Fruit fly (Drosophila melanogaster) whole organism, embryonic: Measurements from ENCODE around the gene HDAC1.
A peak's percentile ranks its signal among the peaks of the same experiment; 100 is the strongest.

ENCODE experiments used
- Atf-2 ChIP-seq: fragments of 200-800 bp; sonication (Bioruptor generic); optimal IDR thresholded peaks from 2 replicates; lab custom pipeline; 2016; ENCODE audit warnings: missing biosample characterization, missing genetic modification characterization
- Atf6 ChIP-seq: fragments of 200-800 bp; sonication (Bioruptor generic); IDR thresholded peaks from 2 replicates; pipeline ENCODE4 v1.3.6; 2022; ENCODE audit warnings: missing biosample characterization, missing genetic modification characterization
- B-H1 ChIP-seq: fragments of 200-800 bp; sonication (Bioruptor generic); IDR thresholded peaks from 3 replicates; pipeline ENCODE4 v1.3.6; 2022; ENCODE audit warnings: missing biosample characterization, missing genetic modification characterization
- Blimp-1 ChIP-seq: fragments of 200-800 bp; sonication (Bioruptor generic); optimal IDR thresholded peaks from 3 replicates; lab custom pipeline; 2018; ENCODE audit warnings: missing biosample characterization, missing genetic modification characterization, mild to moderate bottlenecking, moderate library complexity, missing genetic modification reagents
- CG10462 ChIP-seq: fragments of 200-800 bp; sonication (Bioruptor generic); optimal IDR thresholded peaks from 2 replicates; lab custom pipeline; 2016; ENCODE audit warnings: missing biosample characterization, missing genetic modification characterization
- CG10565 ChIP-seq: fragments of 200-800 bp; sonication (Bioruptor generic); optimal IDR thresholded peaks from 3 replicates; lab custom pipeline; 2016; ENCODE audit warnings: missing biosample characterization, mild to moderate bottlenecking, missing genetic modification characterization
- CG10959 ChIP-seq: fragments of 200-800 bp; sonication (Bioruptor generic); IDR thresholded peaks from 2 replicates; pipeline ENCODE4 v1.3.6; 2022; ENCODE audit warnings: missing biosample characterization, missing genetic modification characterization
- CG11504 ChIP-seq: fragments of 200-800 bp; sonication (Bioruptor generic); optimal IDR thresholded peaks from 3 replicates; lab custom pipeline; 2019; ENCODE audit warnings: missing biosample characterization, mild to moderate bottlenecking, missing genetic modification characterization, moderate library complexity
- CG11723 ChIP-seq: fragments of 200-800 bp; sonication (Bioruptor generic); optimal IDR thresholded peaks from 2 replicates; lab custom pipeline; 2017; ENCODE audit warnings: missing biosample characterization, mild to moderate bottlenecking, missing genetic modification characterization
- CG12659 ChIP-seq: fragments of 200-800 bp; sonication (Bioruptor generic); optimal IDR thresholded peaks from 3 replicates; lab custom pipeline; 2017; ENCODE audit warnings: mild to moderate bottlenecking, missing biosample characterization, missing genetic modification reagents, missing genetic modification characterization
- CG14014 ChIP-seq: fragments of 200-800 bp; sonication (Bioruptor generic); IDR thresholded peaks from 2 replicates; pipeline ENCODE4 v1.3.6; 2022; ENCODE audit warnings: missing biosample characterization, missing genetic modification characterization
- CG14441 ChIP-seq: fragments of 200-800 bp; sonication (Bioruptor generic); IDR thresholded peaks from 2 replicates; pipeline ENCODE4 v1.3.6; 2022; ENCODE audit warnings: missing biosample characterization, missing genetic modification characterization
- CG15514 ChIP-seq: fragments of 200-800 bp; sonication (Bioruptor generic); optimal IDR thresholded peaks from 3 replicates; lab custom pipeline; 2017; ENCODE audit warnings: missing biosample characterization, missing genetic modification characterization, mild to moderate bottlenecking, moderate library complexity, missing genetic modification reagents
- CG2116 ChIP-seq: fragments of 200-800 bp; sonication (Bioruptor generic); optimal IDR thresholded peaks from 3 replicates; lab custom pipeline; 2018; ENCODE audit warnings: missing biosample characterization, mild to moderate bottlenecking, missing genetic modification characterization
- CG2129 ChIP-seq: fragments of 200-800 bp; sonication (Bioruptor generic); IDR thresholded peaks from 2 replicates; pipeline ENCODE4 v1.3.6; 2022; ENCODE audit warnings: missing biosample characterization, missing genetic modification characterization; ENCODE audit not compliant: partially characterized antibody
- CG3281 ChIP-seq: fragments of 200-800 bp; sonication (Bioruptor generic); optimal IDR thresholded peaks from 3 replicates; lab custom pipeline; 2017; ENCODE audit warnings: missing biosample characterization, mild to moderate bottlenecking, missing genetic modification characterization
- CG3847 ChIP-seq: fragments of 200-800 bp; sonication (Bioruptor generic); IDR thresholded peaks from 2 replicates; pipeline ENCODE4 v1.3.6; 2022; ENCODE audit warnings: missing biosample characterization, missing genetic modification characterization
- CG4854 ChIP-seq: fragments of 200-800 bp; sonication (Bioruptor generic); optimal IDR thresholded peaks from 2 replicates; lab custom pipeline; 2016; ENCODE audit warnings: missing biosample characterization, missing genetic modification characterization, inconsistent platforms
- CG6272 ChIP-seq: fragments of 200-800 bp; sonication (Bioruptor generic); IDR thresholded peaks from 2 replicates; pipeline ENCODE4 v1.3.6; 2022; ENCODE audit warnings: missing biosample characterization, missing genetic modification characterization
- CG8290 ChIP-seq, 3 experiments: fragments of 200-800 bp; sonication (Bioruptor generic); optimal IDR thresholded peaks; 2 replicates each; lab custom pipeline; 2016 to 2019; ENCODE audit warnings: missing biosample characterization in 3 of 3, missing genetic modification characterization in 3 of 3, mild to moderate bottlenecking in 2 of 3, moderate library complexity in 1 of 3
- CG8944 ChIP-seq: fragments of 200-800 bp; sonication (Bioruptor generic); optimal IDR thresholded peaks from 3 replicates; lab custom pipeline; 2016; ENCODE audit warnings: missing biosample characterization, missing genetic modification characterization
- D19A ChIP-seq: fragments of 200-800 bp; optimal IDR thresholded peaks from 3 replicates; lab custom pipeline; 2019; ENCODE audit warnings: missing biosample characterization, mild to moderate bottlenecking, missing genetic modification characterization, moderate library complexity
- D19B ChIP-seq: fragments of 200-800 bp; sonication (Bioruptor generic); optimal IDR thresholded peaks from 2 replicates; lab custom pipeline; 2017; ENCODE audit warnings: missing biosample characterization, mild to moderate bottlenecking, missing genetic modification characterization
- Dek ChIP-seq: fragments of 200-800 bp; sonication (Bioruptor generic); optimal IDR thresholded peaks from 3 replicates; lab custom pipeline; 2019; ENCODE audit warnings: missing biosample characterization, mild to moderate bottlenecking, missing genetic modification characterization, moderate library complexity
- Dll ChIP-seq: fragments of 200-800 bp; sonication (Bioruptor generic); IDR thresholded peaks from 4 replicates; pipeline ENCODE4 v1.3.6; 2022; ENCODE audit warnings: missing biosample characterization, missing genetic modification characterization; ENCODE audit not compliant: partially characterized antibody
- Eip74EF ChIP-seq, 2 experiments: fragments of 200-800 bp in 1 of 2; fragments of >200 bp in 1 of 2; sonication (Bioruptor generic) in 1 of 2; optimal IDR thresholded peaks; 2 replicates each; lab custom pipeline; 2017 to 2019; ENCODE audit warnings: missing biosample characterization in 2 of 2, missing genetic modification characterization in 2 of 2, mild to moderate bottlenecking in 1 of 2, moderate library complexity in 1 of 2
- GATAe ChIP-seq: fragments of 200-800 bp; sonication (Bioruptor generic); conservative IDR thresholded peaks from 2 replicates; pipeline ENCODE4 v1.3.6; 2022; ENCODE audit warnings: missing biosample characterization, missing genetic modification characterization
- Gug ChIP-seq: fragments of 200-800 bp; sonication (Bioruptor generic); IDR thresholded peaks from 4 replicates; pipeline ENCODE4 v1.3.6; 2022; ENCODE audit warnings: missing biosample characterization, missing genetic modification characterization
- HmgD ChIP-seq: fragments of 200-800 bp; sonication (Bioruptor generic); optimal IDR thresholded peaks from 3 replicates; lab custom pipeline; 2016; ENCODE audit warnings: missing biosample characterization, missing genetic modification characterization
- Hr39 ChIP-seq: fragments of >200 bp; optimal IDR thresholded peaks from 2 replicates; lab custom pipeline; 2017
- NfI ChIP-seq: fragments of 200-800 bp; sonication (Bioruptor generic); optimal IDR thresholded peaks from 3 replicates; lab custom pipeline; 2018; ENCODE audit warnings: missing biosample characterization, mild to moderate bottlenecking, missing genetic modification characterization, moderate library complexity
- Poxn ChIP-seq: fragments of 200-800 bp; sonication (Bioruptor generic); IDR thresholded peaks from 2 replicates; pipeline ENCODE4 v1.3.6; 2022; ENCODE audit warnings: missing biosample characterization, missing genetic modification characterization
- Tbp ChIP-seq: fragments of >200 bp; optimal IDR thresholded peaks from 2 replicates; lab custom pipeline; 2018; ENCODE audit warnings: missing biosample characterization, missing genetic modification characterization
- ac ChIP-seq: fragments of 200-800 bp; sonication (Bioruptor generic); optimal IDR thresholded peaks from 3 replicates; lab custom pipeline; 2017; ENCODE audit warnings: missing biosample characterization, mild to moderate bottlenecking, missing genetic modification characterization
- ase ChIP-seq: fragments of 200-800 bp; sonication (Bioruptor generic); IDR thresholded peaks from 3 replicates; pipeline ENCODE4 v1.3.6; 2022; ENCODE audit warnings: missing biosample characterization, missing genetic modification characterization
- ash1 ChIP-seq: fragments of 200-800 bp; sonication (Bioruptor generic); optimal IDR thresholded peaks from 2 replicates; lab custom pipeline; 2018; ENCODE audit warnings: missing biosample characterization, mild to moderate bottlenecking, missing genetic modification characterization
- bowl ChIP-seq: fragments of 200-800 bp; sonication (Bioruptor generic); IDR thresholded peaks from 2 replicates; pipeline ENCODE4 v1.3.6; 2022; ENCODE audit warnings: missing biosample characterization, missing genetic modification characterization
- bsh ChIP-seq, 2 experiments: fragments of 200-800 bp; sonication (Bioruptor generic); optimal IDR thresholded peaks; 2 replicates each; lab custom pipeline; 2017 to 2018; ENCODE audit warnings: mild to moderate bottlenecking in 2 of 2, missing biosample characterization in 2 of 2, missing genetic modification characterization in 2 of 2, moderate library complexity in 1 of 2
- cg ChIP-seq: fragments of 200-800 bp; sonication (Bioruptor generic); optimal IDR thresholded peaks from 3 replicates; lab custom pipeline; 2019; ENCODE audit warnings: missing biosample characterization, mild to moderate bottlenecking, missing genetic modification characterization, moderate library complexity
- gt ChIP-seq: fragments of 200-800 bp; sonication (Bioruptor generic); IDR thresholded peaks from 2 replicates; pipeline ENCODE4 v1.3.6; 2022; ENCODE audit warnings: missing biosample characterization, missing genetic modification characterization
- jigr1 ChIP-seq: fragments of 200-800 bp; sonication (Bioruptor generic); IDR thresholded peaks from 3 replicates; pipeline ENCODE4 v1.3.6; 2022; ENCODE audit warnings: missing biosample characterization, missing genetic modification characterization
- klu ChIP-seq: fragments of 200-800 bp; sonication (Bioruptor generic); IDR thresholded peaks from 2 replicates; pipeline ENCODE4 v1.3.6; 2022; ENCODE audit warnings: missing biosample characterization, missing genetic modification characterization
- mld ChIP-seq: fragments of 200-800 bp; sonication (Bioruptor generic); IDR thresholded peaks from 3 replicates; pipeline ENCODE4 v1.3.6; 2022; ENCODE audit warnings: missing biosample characterization, missing genetic modification characterization; ENCODE audit not compliant: partially characterized antibody
- nmo ChIP-seq: fragments of 200-800 bp; sonication (Bioruptor generic); optimal IDR thresholded peaks from 2 replicates; lab custom pipeline; 2018; ENCODE audit warnings: missing biosample characterization, mild to moderate bottlenecking, missing genetic modification characterization, moderate library complexity
- org-1 ChIP-seq: fragments of 200-800 bp; sonication (Bioruptor generic); optimal IDR thresholded peaks from 2 replicates; lab custom pipeline; 2017; ENCODE audit warnings: missing biosample characterization, missing genetic modification characterization
- rib ChIP-seq: fragments of 200-800 bp; sonication (Bioruptor generic); IDR thresholded peaks from 2 replicates; pipeline ENCODE4 v1.3.6; 2022; ENCODE audit warnings: missing biosample characterization, missing genetic modification characterization
- sc ChIP-seq, 3 experiments: fragments of >200 bp in 2 of 3; fragments of 200-800 bp in 1 of 3; sonication (Bioruptor generic) in 1 of 3; optimal IDR thresholded peaks; 2 replicates in 2 of 3; 3 replicates in 1 of 3; lab custom pipeline; 2017; ENCODE audit warnings: mild to moderate bottlenecking in 1 of 3, missing biosample characterization in 1 of 3, missing genetic modification characterization in 1 of 3, missing genetic modification reagents in 1 of 3
- sob ChIP-seq: fragments of 200-800 bp; sonication (Bioruptor generic); IDR thresholded peaks from 2 replicates; pipeline ENCODE4 v1.3.6; 2022; ENCODE audit warnings: missing biosample characterization, missing genetic modification characterization
- toy ChIP-seq: fragments of 200-800 bp; sonication (Bioruptor generic); IDR thresholded peaks from 2 replicates; pipeline ENCODE4 v1.3.6; 2022; ENCODE audit warnings: missing biosample characterization, missing genetic modification characterization

The HDAC1 gene

DNA sequence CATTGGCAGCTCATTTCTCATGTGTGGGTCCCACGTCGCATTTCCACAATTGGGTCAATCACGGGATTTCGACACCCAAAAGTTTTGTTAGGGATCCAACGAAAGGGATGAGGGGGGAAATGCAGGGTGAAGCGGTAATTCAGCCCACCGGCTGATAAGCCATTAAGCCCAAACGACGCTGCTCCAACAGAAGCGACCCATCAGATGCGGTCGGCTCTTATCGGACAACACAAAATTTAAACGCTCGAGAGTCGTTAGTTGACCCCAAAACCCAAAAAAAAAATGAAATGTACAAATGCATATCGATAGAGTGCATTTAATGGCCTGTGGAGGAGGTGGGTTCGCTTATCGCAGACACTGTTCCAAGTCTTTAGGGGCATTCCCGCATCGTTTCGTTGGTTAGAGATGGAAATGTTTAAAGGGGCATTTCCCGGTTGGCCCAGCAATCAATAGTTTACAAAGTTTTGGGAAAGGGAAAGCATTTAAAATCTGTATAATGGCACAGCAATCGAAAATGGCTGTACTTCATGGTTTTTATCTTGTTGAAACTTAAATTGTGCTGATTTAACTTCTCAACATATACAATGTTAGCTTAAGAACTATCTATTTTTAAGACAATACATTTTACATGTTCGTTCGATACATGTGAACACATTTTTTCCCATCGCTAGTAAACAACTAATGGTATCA lies 19.6 kb upstream of the HDAC1 start (continued):
- no peak for TF ChIP-seq mld (GFP tag; lab: Robert Waterston, UW)
- no peak for TF ChIP-seq CG8944 (GFP tag; lab: Kevin White, UChicago)
- no peak for TF ChIP-seq B-H1 (GFP tag; lab: Robert Waterston, UW)
- TF ChIP-seq CG8290 (GFP tag; optimal IDR thresholded peaks at IDR 0.05; lab: Kevin White, UChicago): no peak
- no peak for TF ChIP-seq CG8290 (tag; optimal IDR thresholded peaks at IDR 0.05; lab: Kevin White, UChicago)
- no peak for TF ChIP-seq Dek
- peak in 1 of 2 experiments; percentile 50 for TF ChIP-seq bsh (GFP tag; optimal IDR thresholded peaks at IDR 0.05; lab: Kevin White, UChicago)
- TF ChIP-seq NfI (GFP tag; lab: Kevin White, UChicago): no peak
- no peak for TF ChIP-seq Atf-2 (GFP tag; lab: Kevin White, UChicago)
- no peak for TF ChIP-seq ash1 (GFP tag; lab: Kevin White, UChicago)
- TF ChIP-seq CG11504 (tag; lab: Kevin White, UChicago): peak; percentile 51
- TF ChIP-seq Atf6 (GFP tag; lab: Robert Waterston, UW): no peak
- no peak for TF ChIP-seq CG14014 (GFP tag; lab: Robert Waterston, UW)
- no peak for TF ChIP-seq klu (GFP tag; lab: Robert Waterston, UW)
- TF ChIP-seq sob (GFP tag; lab: Robert Waterston, UW): no peak
- no peak for TF ChIP-seq D19B
- TF ChIP-seq jigr1: no peak
- 0 out of 2 replicates have a peak, but pooled peaks have one; percentile 9 for TF ChIP-seq CG14441 (GFP tag; lab: Robert Waterston, UW)
- no peak for TF ChIP-seq gt (GFP tag; lab: Robert Waterston, UW)
- no peak for TF ChIP-seq toy (GFP tag; lab: Robert Waterston, UW)
- TF ChIP-seq CG10565 (GFP tag; lab: Kevin White, UChicago): no peak
- no peak for TF ChIP-seq CG6272
- no peak for TF ChIP-seq Hr39 (lab: Kevin White, UChicago)
- TF ChIP-seq CG3281 (GFP tag; lab: Kevin White, UChicago): no peak
- no peak for TF ChIP-seq CG10959 (GFP tag; lab: Robert Waterston, UW)
- no peak for TF ChIP-seq CG11723 (GFP tag; lab: Kevin White, UChicago)
- TF ChIP-seq Blimp-1 (GFP tag; lab: Kevin White, UChicago): peak; percentile 77
- no peak for TF ChIP-seq Eip74EF (GFP tag; optimal IDR thresholded peaks at IDR 0.05; lab: Kevin White, UChicago)
- peak; percentile 33 for TF ChIP-seq D19A (tag; lab: Kevin White, UChicago)
- no peak for TF ChIP-seq ac
- no peak for TF ChIP-seq CG10462 (GFP tag; lab: Kevin White, UChicago)
- TF ChIP-seq HmgD: no peak
- TF ChIP-seq sc (optimal IDR thresholded peaks at IDR 0.05; lab: Kevin White, UChicago): no peak
- TF ChIP-seq sc (GFP tag; optimal IDR thresholded peaks at IDR 0.05; lab: Kevin White, UChicago): no peak
- no peak for TF ChIP-seq ase (GFP tag; lab: Robert Waterston, UW)
- TF ChIP-seq CG12659 (GFP tag; lab: Kevin White, UChicago): no peak
- TF ChIP-seq GATAe (GFP tag; lab: Robert Waterston, UW): 0 out of 2 replicates have a peak, but pooled peaks have one; percentile 28
- no peak for TF ChIP-seq CG15514 (GFP tag; lab: Kevin White, UChicago)
- no peak for TF ChIP-seq Tbp
- no peak for TF ChIP-seq org-1
- no peak for TF ChIP-seq rib (GFP tag; lab: Robert Waterston, UW)
- TF ChIP-seq CG4854: no peak
- TF ChIP-seq Poxn: no peak
- TF ChIP-seq Gug (GFP tag; lab: Robert Waterston, UW): no peak
- TF ChIP-seq cg (GFP tag; lab: Kevin White, UChicago): no peak
- TF ChIP-seq Dll: peak; percentile 55; the same call in 2 of the 4 replicates
- no peak for TF ChIP-seq CG3847 (GFP tag; lab: Robert Waterston, UW)
- TF ChIP-seq CG2116: no peak
- peak; percentile 44 for TF ChIP-seq nmo (GFP tag; lab: Kevin White, UChicago)
- TF ChIP-seq bowl (GFP tag; lab: Robert Waterston, UW): no peak
- TF ChIP-seq CG2129 (GFP tag; lab: Robert Waterston, UW): no peak
